Fruit fly (Drosophila melanogaster) whole organism, prepupa: ENCODE results near the gene ab.

Experiments
- CG10631 ChIP-seq: fragments of 200-800 bp; sonication (Bioruptor generic); optimal IDR thresholded peaks from 2 replicates; lab custom pipeline; 2016; ENCODE audit warnings: missing biosample characterization, missing genetic modification characterization
- CG10669 ChIP-seq: fragments of 200-800 bp; sonication (Bioruptor generic); optimal IDR thresholded peaks from 3 replicates; lab custom pipeline; 2018; ENCODE audit warnings: missing biosample characterization, mild to moderate bottlenecking, missing genetic modification characterization, moderate library complexity
- CG11294 ChIP-seq: fragments of 200-800 bp; sonication (Bioruptor generic); IDR thresholded peaks from 2 replicates; pipeline ENCODE4 v1.3.6; 2022; ENCODE audit warnings: missing biosample characterization, missing genetic modification characterization
- CG11762 ChIP-seq: fragments of 200-800 bp; sonication (Bioruptor generic); optimal IDR thresholded peaks from 3 replicates; lab custom pipeline; 2016; ENCODE audit warnings: missing biosample characterization, missing genetic modification characterization; ENCODE audit not compliant: insufficient read depth
- CG11902 ChIP-seq: fragments of 200-800 bp; sonication (Bioruptor generic); optimal IDR thresholded peaks from 3 replicates; lab custom pipeline; 2016; ENCODE audit warnings: missing biosample characterization, missing genetic modification characterization
- CG15336 ChIP-seq: fragments of 200-800 bp; sonication (Bioruptor generic); IDR thresholded peaks from 2 replicates; pipeline ENCODE4 v1.3.6; 2022; ENCODE audit warnings: missing biosample characterization, missing genetic modification characterization
- CG1621 ChIP-seq: fragments of 200-800 bp; sonication (Bioruptor generic); optimal IDR thresholded peaks from 3 replicates; lab custom pipeline; 2018; ENCODE audit warnings: missing biosample characterization, mild to moderate bottlenecking, missing genetic modification characterization
- CG16779 ChIP-seq: fragments of 200-800 bp; sonication (Bioruptor generic); optimal IDR thresholded peaks from 3 replicates; lab custom pipeline; 2017; ENCODE audit warnings: missing biosample characterization, mild to moderate bottlenecking, missing genetic modification characterization
- CG31627 ChIP-seq: fragments of 200-800 bp; sonication (Bioruptor generic); optimal IDR thresholded peaks from 3 replicates; lab custom pipeline; 2016; ENCODE audit warnings: missing biosample characterization, missing genetic modification characterization
- CG32006 ChIP-seq: fragments of 200-800 bp; sonication (Bioruptor generic); optimal IDR thresholded peaks from 3 replicates; lab custom pipeline; 2017; ENCODE audit warnings: missing biosample characterization, mild to moderate bottlenecking, missing genetic modification characterization
- CG34406 ChIP-seq: fragments of 200-800 bp; sonication (Bioruptor generic); optimal IDR thresholded peaks from 3 replicates; lab custom pipeline; 2016; ENCODE audit warnings: missing biosample characterization, missing genetic modification characterization
- CG4318 ChIP-seq: fragments of 200-800 bp; sonication (Bioruptor generic); optimal IDR thresholded peaks from 3 replicates; lab custom pipeline; 2017; ENCODE audit warnings: missing biosample characterization, mild to moderate bottlenecking, missing genetic modification characterization
- CG6276 ChIP-seq: fragments of 200-800 bp; sonication (Bioruptor generic); optimal IDR thresholded peaks from 2 replicates; lab custom pipeline; 2017; ENCODE audit warnings: missing biosample characterization, mild to moderate bottlenecking, missing genetic modification characterization
- CG6808 ChIP-seq: fragments of 200-800 bp; sonication (Bioruptor generic); optimal IDR thresholded peaks from 3 replicates; lab custom pipeline; 2017; ENCODE audit warnings: missing biosample characterization, missing genetic modification characterization, mild to moderate bottlenecking, moderate library complexity, missing genetic modification reagents
- CG6854 ChIP-seq: fragments of 200-800 bp; sonication (Bioruptor generic); optimal IDR thresholded peaks from 2 replicates; lab custom pipeline; 2017; ENCODE audit warnings: missing biosample characterization, mild to moderate bottlenecking, missing genetic modification characterization
- CG7368 ChIP-seq: fragments of 200-800 bp; sonication (Bioruptor generic); optimal IDR thresholded peaks from 3 replicates; lab custom pipeline; 2016; ENCODE audit warnings: missing biosample characterization, missing genetic modification characterization
- CG8319 ChIP-seq: fragments of 200-800 bp; sonication (Bioruptor generic); optimal IDR thresholded peaks from 3 replicates; lab custom pipeline; 2016; ENCODE audit warnings: missing biosample characterization, missing genetic modification characterization
- CG8632 ChIP-seq: fragments of 200-800 bp; sonication (Bioruptor generic); optimal IDR thresholded peaks from 3 replicates; lab custom pipeline; 2016; ENCODE audit warnings: missing biosample characterization, missing genetic modification characterization
- CG9139 ChIP-seq: fragments of 200-800 bp; sonication (Bioruptor generic); optimal IDR thresholded peaks from 3 replicates; lab custom pipeline; 2017; ENCODE audit warnings: missing biosample characterization, mild to moderate bottlenecking, missing genetic modification characterization
- Eip75B ChIP-seq: fragments of 200-800 bp; sonication (Bioruptor generic); optimal IDR thresholded peaks from 3 replicates; lab custom pipeline; 2016; ENCODE audit warnings: missing biosample characterization, missing genetic modification characterization
- Eip93F ChIP-seq: fragments of 200-800 bp; sonication (Bioruptor generic); optimal IDR thresholded peaks from 2 replicates; lab custom pipeline; 2016; ENCODE audit warnings: missing biosample characterization, mild to moderate bottlenecking, missing genetic modification characterization
- Ets21C ChIP-seq: fragments of 200-800 bp; sonication (Bioruptor generic); optimal IDR thresholded peaks from 3 replicates; lab custom pipeline; 2016; ENCODE audit warnings: missing biosample characterization, missing genetic modification characterization
- Ets96B ChIP-seq: fragments of 200-800 bp; optimal IDR thresholded peaks from 2 replicates; lab custom pipeline; 2019; ENCODE audit warnings: missing biosample characterization, mild to moderate bottlenecking, missing genetic modification characterization, moderate library complexity
- Gug ChIP-seq: fragments of 200-800 bp; sonication (Bioruptor generic); IDR thresholded peaks from 2 replicates; pipeline ENCODE4 v1.3.6; 2022; ENCODE audit warnings: missing biosample characterization, missing genetic modification characterization
- Hr38 ChIP-seq: sonication (Bioruptor generic); optimal IDR thresholded peaks from 2 replicates; lab custom pipeline; 2016; ENCODE audit warnings: missing biosample characterization, missing genetic modification characterization
- Hr39 ChIP-seq: fragments of 200-800 bp; sonication (Bioruptor generic); optimal IDR thresholded peaks from 2 replicates; lab custom pipeline; 2016; ENCODE audit warnings: missing biosample characterization, missing genetic modification characterization
- Lpt ChIP-seq: fragments of 200-800 bp; sonication (Bioruptor generic); optimal IDR thresholded peaks from 3 replicates; lab custom pipeline; 2016; ENCODE audit warnings: missing biosample characterization, missing genetic modification characterization
- Met ChIP-seq: fragments of 200-800 bp; sonication (Bioruptor generic); optimal IDR thresholded peaks from 3 replicates; lab custom pipeline; 2016; ENCODE audit warnings: missing biosample characterization, missing genetic modification characterization
- OdsH ChIP-seq: fragments of 200-800 bp; sonication (Bioruptor generic); optimal IDR thresholded peaks from 3 replicates; lab custom pipeline; 2016; ENCODE audit warnings: missing biosample characterization, missing genetic modification characterization
- Smox ChIP-seq: fragments of 200-800 bp; sonication (Bioruptor generic); optimal IDR thresholded peaks from 3 replicates; lab custom pipeline; 2016; ENCODE audit warnings: missing biosample characterization, missing genetic modification characterization
- Sox102F ChIP-seq: fragments of 200-800 bp; sonication (Bioruptor generic); optimal IDR thresholded peaks from 2 replicates; lab custom pipeline; 2016; ENCODE audit warnings: missing biosample characterization, mild to moderate bottlenecking, missing genetic modification characterization
- Sox14 ChIP-seq: fragments of 200-800 bp; sonication (Bioruptor generic); optimal IDR thresholded peaks from 3 replicates; lab custom pipeline; 2016; ENCODE audit warnings: missing biosample characterization, missing genetic modification characterization
- Sox15 ChIP-seq: fragments of 200-800 bp; sonication (Bioruptor generic); optimal IDR thresholded peaks from 3 replicates; lab custom pipeline; 2016; ENCODE audit warnings: missing biosample characterization, missing genetic modification characterization
- achi ChIP-seq: fragments of 200-800 bp; sonication (Bioruptor generic); optimal IDR thresholded peaks from 3 replicates; lab custom pipeline; 2016; ENCODE audit warnings: missing biosample characterization, missing genetic modification characterization
- dac ChIP-seq: fragments of 200-800 bp; sonication (Bioruptor generic); optimal IDR thresholded peaks from 2 replicates; lab custom pipeline; 2017; ENCODE audit warnings: missing biosample characterization, mild to moderate bottlenecking, missing genetic modification characterization
- eg ChIP-seq: fragments of 200-800 bp; sonication (Bioruptor generic); IDR thresholded peaks from 3 replicates; pipeline ENCODE4 v1.3.6; 2022; ENCODE audit warnings: missing biosample characterization, missing genetic modification characterization
- esn ChIP-seq: fragments of 200-800 bp; sonication (Bioruptor generic); optimal IDR thresholded peaks from 2 replicates; lab custom pipeline; 2016; ENCODE audit warnings: missing biosample characterization, mild to moderate bottlenecking, missing genetic modification characterization, moderate library complexity
- fd59A ChIP-seq: fragments of 200-800 bp; sonication (Bioruptor generic); optimal IDR thresholded peaks from 2 replicates; lab custom pipeline; 2017; ENCODE audit warnings: missing biosample characterization, mild to moderate bottlenecking, missing genetic modification characterization, missing genetic modification reagents
- fd85E ChIP-seq: fragments of 200-800 bp; sonication (Bioruptor generic); optimal IDR thresholded peaks from 3 replicates; lab custom pipeline; 2016; ENCODE audit warnings: missing biosample characterization, missing genetic modification characterization
- fkh ChIP-seq: fragments of 200-800 bp; sonication (Bioruptor generic); optimal IDR thresholded peaks from 3 replicates; lab custom pipeline; 2017; ENCODE audit warnings: missing biosample characterization, mild to moderate bottlenecking, missing genetic modification characterization, moderate library complexity
- lz ChIP-seq: fragments of 200-800 bp; sonication (Bioruptor generic); optimal IDR thresholded peaks from 3 replicates; lab custom pipeline; 2016; ENCODE audit warnings: missing biosample characterization, missing genetic modification characterization
- net ChIP-seq: fragments of 200-800 bp; sonication (Bioruptor generic); optimal IDR thresholded peaks from 3 replicates; lab custom pipeline; 2016; ENCODE audit warnings: missing biosample characterization, missing genetic modification characterization
- salr ChIP-seq, 2 experiments: fragments of 200-800 bp; sonication (Bioruptor generic); optimal IDR thresholded peaks; 3 replicates each; lab custom pipeline; 2016 to 2018; ENCODE audit warnings: missing biosample characterization in 2 of 2, missing genetic modification characterization in 2 of 2, mild to moderate bottlenecking in 1 of 2
- spab ChIP-seq: fragments of 200-800 bp; sonication (Bioruptor generic); optimal IDR thresholded peaks from 2 replicates; lab custom pipeline; 2017; ENCODE audit warnings: missing biosample characterization, mild to moderate bottlenecking, missing genetic modification characterization, missing genetic modification reagents
- ss ChIP-seq, 2 experiments: fragments of 200-800 bp; sonication (Bioruptor generic); optimal IDR thresholded peaks; 2 replicates in 1 of 2; 3 replicates in 1 of 2; lab custom pipeline; 2017 to 2018; ENCODE audit warnings: mild to moderate bottlenecking in 2 of 2, missing biosample characterization in 2 of 2, missing genetic modification characterization in 2 of 2, moderate library complexity in 1 of 2
- svp ChIP-seq: fragments of 200-800 bp; sonication (Bioruptor generic); peaks from one replicate; lab custom pipeline; 2016; ENCODE audit warnings: missing biosample characterization, missing genetic modification characterization
- topi ChIP-seq: fragments of 200-800 bp; sonication (Bioruptor generic); optimal IDR thresholded peaks from 3 replicates; lab custom pipeline; 2016; ENCODE audit warnings: missing biosample characterization, missing genetic modification characterization
- vri ChIP-seq: fragments of 200-800 bp; sonication (Bioruptor generic); optimal IDR thresholded peaks from 3 replicates; lab custom pipeline; 2016; ENCODE audit warnings: missing biosample characterization, mild to moderate bottlenecking, missing genetic modification characterization

Gene ab

dm6 chr2L:11200734-11201133 lies 9.7 kb upstream of the ab start (continued):
- TF ChIP-seq Sox14 (GFP tag; lab: Kevin White, UChicago) (no peak), CG15336 (GFP tag; lab: Robert Waterston, UW) (0 out of 2 replicates have a peak, but pooled peaks have one; percentile 32), Sox15 (GFP tag; lab: Kevin White, UChicago) (no peak), CG11762 (GFP tag; lab: Kevin White, UChicago) (no peak), Ets21C (GFP tag; lab: Kevin White, UChicago) (no peak), achi (GFP tag; lab: Kevin White, UChicago) (peak; percentile 19), eg (GFP tag; lab: Robert Waterston, UW) (no peak), spab (GFP tag; lab: Kevin White, UChicago) (peak; percentile 6), Eip93F (GFP tag; lab: Kevin White, UChicago) (no peak), CG8632 (no peak), CG11294 (GFP tag; lab: Robert Waterston, UW) (no peak)

DNA sequence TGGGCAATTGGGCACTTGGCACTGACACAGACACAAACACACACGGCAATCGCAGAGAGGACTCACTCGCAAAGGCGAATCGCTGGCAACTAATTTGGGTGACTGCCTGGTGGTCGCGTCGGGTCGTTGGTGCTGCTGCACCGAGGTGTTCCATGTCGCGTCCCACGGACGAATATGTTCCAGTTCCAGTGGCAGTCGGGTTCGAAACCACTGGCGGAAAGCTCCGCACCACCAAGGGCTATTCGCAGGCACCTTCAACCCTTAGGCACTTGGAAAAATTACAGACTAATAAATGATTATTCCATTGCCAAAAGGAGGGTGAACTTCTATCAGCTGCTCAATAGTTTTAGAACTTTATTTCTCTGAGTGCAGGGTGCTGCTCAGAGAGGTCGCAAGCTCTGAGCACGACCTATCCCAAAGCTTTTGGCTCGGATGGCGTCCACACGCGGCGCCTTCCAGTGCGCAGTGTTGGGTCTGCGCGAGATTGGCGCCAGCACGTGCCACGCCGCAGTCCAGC lies 6.9 kb upstream of the ab start, which contains the start of gene Ca-beta:
Gene Ca-beta (minus strand): TSS at position 51 of the 517 bp plus-strand sequence.
- TF ChIP-seq CG8632 (no peak), CG7368 (GFP tag; lab: Kevin White, UChicago) (no peak), CG1621 (tag; lab: Kevin White, UChicago) (no peak), dac (GFP tag; lab: Kevin White, UChicago) (no peak), salr (GFP tag; optimal IDR thresholded peaks at IDR 0.05; lab: Kevin White, UChicago) (no peak), CG31627 (peak; percentile 0), CG10631 (peak; percentile 12), eg (GFP tag; lab: Robert Waterston, UW) (peak; percentile 21; the same call in 1 of the 3 replicates), svp (GFP tag; lab: Kevin White, UChicago) (peak; percentile 74), fd59A (GFP tag; lab: Kevin White, UChicago) (no peak), esn (peak; percentile 24), fkh (GFP tag; lab: Kevin White, UChicago) (no peak), CG11902 (GFP tag; lab: Kevin White, UChicago) (no peak), Eip93F (GFP tag; lab: Kevin White, UChicago) (no peak), vri (GFP tag; lab: Kevin White, UChicago) (no peak), Eip75B (GFP tag; lab: Kevin White, UChicago) (peak; percentile 27), CG11294 (GFP tag; lab: Robert Waterston, UW) (no peak), CG10669 (no peak), Sox15 (GFP tag; lab: Kevin White, UChicago) (no peak), CG8319 (GFP tag; lab: Kevin White, UChicago) (no peak), fd85E (no peak), Gug (no peak), ss (GFP tag; optimal IDR thresholded peaks at IDR 0.05; lab: Kevin White, UChicago) (no peak), topi (GFP tag; lab: Kevin White, UChicago) (peak; percentile 2), CG11762 (GFP tag; lab: Kevin White, UChicago) (no peak), Hr38 (no peak), CG15336 (GFP tag; lab: Robert Waterston, UW) (no peak), Ets96B (tag; lab: Kevin White, UChicago) (peak; percentile 29), CG6808 (GFP tag; lab: Kevin White, UChicago) (no peak), Lpt (GFP tag; lab: Kevin White, UChicago) (no peak), Hr39 (GFP tag; lab: Kevin White, UChicago) (no peak), CG16779 (tag; lab: Kevin White, UChicago) (no peak), CG4318 (GFP tag; lab: Kevin White, UChicago) (no peak), Sox14 (GFP tag; lab: Kevin White, UChicago) (peak; percentile 11), Met (GFP tag; lab: Kevin White, UChicago) (peak; percentile 22), net (GFP tag; lab: Kevin White, UChicago) (peak; percentile 8), Sox102F (GFP tag; lab: Kevin White, UChicago) (no peak), Ets21C (GFP tag; lab: Kevin White, UChicago) (no peak), OdsH (no peak), spab (GFP tag; lab: Kevin White, UChicago) (no peak), Smox (GFP tag; lab: Kevin White, UChicago) (no peak), CG9139 (GFP tag; lab: Kevin White, UChicago) (no peak), CG6276 (GFP tag; lab: Kevin White, UChicago) (no peak), CG34406 (GFP tag; lab: Kevin White, UChicago) (peak; percentile 6), CG32006 (GFP tag; lab: Kevin White, UChicago) (peak; percentile 18), CG6854 (GFP tag; lab: Kevin White, UChicago) (no peak), lz (GFP tag; lab: Kevin White, UChicago) (peak; percentile 1)
